Fruit fly (Drosophila melanogaster) whole organism, embryonic: ENCODE measurements around the gene CG31515.

Experiments
- CG10267 ChIP-seq: fragments of 200-800 bp; sonication (Bioruptor generic); optimal IDR thresholded peaks from 2 replicates; lab custom pipeline; 2018; ENCODE audit warnings: missing biosample characterization, mild to moderate bottlenecking, missing genetic modification characterization, moderate library complexity
- CG11093 ChIP-seq: fragments of 200-800 bp; sonication (Bioruptor generic); IDR thresholded peaks from 3 replicates; pipeline ENCODE4 v1.3.6; 2022; ENCODE audit warnings: missing biosample characterization, missing genetic modification characterization
- CG13424 ChIP-seq: fragments of 200-800 bp; sonication (Bioruptor generic); optimal IDR thresholded peaks from 2 replicates; lab custom pipeline; 2019; ENCODE audit warnings: missing biosample characterization, mild to moderate bottlenecking, missing genetic modification characterization, moderate library complexity
- CG14014 ChIP-seq: fragments of 200-800 bp; sonication (Bioruptor generic); IDR thresholded peaks from 2 replicates; pipeline ENCODE4 v1.3.6; 2022; ENCODE audit warnings: missing biosample characterization, missing genetic modification characterization
- CG14860 ChIP-seq: fragments of 200-800 bp; sonication (Bioruptor generic); IDR thresholded peaks from 3 replicates; pipeline ENCODE4 v1.3.6; 2022; ENCODE audit warnings: missing biosample characterization, missing genetic modification characterization; ENCODE audit not compliant: partially characterized antibody
- CG16813 ChIP-seq: fragments of 200-800 bp; sonication (Bioruptor generic); IDR thresholded peaks from 3 replicates; pipeline ENCODE4 v1.3.6; 2022; ENCODE audit warnings: missing biosample characterization, missing genetic modification characterization; ENCODE audit not compliant: partially characterized antibody
- CG17385 ChIP-seq: fragments of 200-800 bp; sonication (Bioruptor generic); optimal IDR thresholded peaks from 3 replicates; lab custom pipeline; 2018; ENCODE audit warnings: missing biosample characterization, mild to moderate bottlenecking, missing genetic modification characterization
- CG1792 ChIP-seq: fragments of 200-800 bp; sonication (Bioruptor generic); optimal IDR thresholded peaks from 2 replicates; lab custom pipeline; 2016; ENCODE audit warnings: missing biosample characterization, missing genetic modification characterization
- CG2129 ChIP-seq: fragments of 200-800 bp; sonication (Bioruptor generic); IDR thresholded peaks from 2 replicates; pipeline ENCODE4 v1.3.6; 2022; ENCODE audit warnings: missing biosample characterization, missing genetic modification characterization; ENCODE audit not compliant: partially characterized antibody
- CG31441 ChIP-seq: fragments of 200-800 bp; sonication (Bioruptor generic); IDR thresholded peaks from 2 replicates; pipeline ENCODE4 v1.3.6; 2022; ENCODE audit warnings: missing biosample characterization, missing genetic modification characterization
- CG32772 ChIP-seq: fragments of 200-800 bp; sonication (Bioruptor generic); IDR thresholded peaks from 2 replicates; pipeline ENCODE4 v1.3.6; 2022; ENCODE audit warnings: missing biosample characterization, missing genetic modification characterization
- CG42726 ChIP-seq: fragments of 200-800 bp; sonication (Bioruptor generic); IDR thresholded peaks from 2 replicates; pipeline ENCODE4 v1.3.6; 2022; ENCODE audit warnings: missing biosample characterization, missing genetic modification characterization; ENCODE audit not compliant: partially characterized antibody
- CG6254 ChIP-seq: fragments of 200-800 bp; sonication (Bioruptor generic); optimal IDR thresholded peaks from 3 replicates; lab custom pipeline; 2017; ENCODE audit warnings: mild to moderate bottlenecking, missing biosample characterization, missing genetic modification reagents, missing genetic modification characterization
- CG7839 ChIP-seq: fragments of 200-800 bp; sonication (Bioruptor generic); optimal IDR thresholded peaks from 3 replicates; lab custom pipeline; 2018; ENCODE audit warnings: missing biosample characterization, mild to moderate bottlenecking, missing genetic modification characterization, moderate library complexity
- CG8281 ChIP-seq: fragments of 200-800 bp; sonication (Bioruptor generic); optimal IDR thresholded peaks from 2 replicates; lab custom pipeline; 2018; ENCODE audit warnings: missing biosample characterization, mild to moderate bottlenecking, missing genetic modification characterization, moderate library complexity
- CG9437 ChIP-seq: fragments of 200-800 bp; sonication (Bioruptor generic); optimal IDR thresholded peaks from 2 replicates; lab custom pipeline; 2018; ENCODE audit warnings: missing biosample characterization, mild to moderate bottlenecking, missing genetic modification characterization
- CHES-1-like ChIP-seq: fragments of 200-800 bp; sonication (Bioruptor generic); optimal IDR thresholded peaks from 2 replicates; lab custom pipeline; 2016; ENCODE audit warnings: missing biosample characterization, missing genetic modification characterization
- Dp ChIP-seq: fragments of 200-800 bp; sonication (Bioruptor generic); optimal IDR thresholded peaks from 2 replicates; lab custom pipeline; 2018; ENCODE audit warnings: missing biosample characterization, mild to moderate bottlenecking, missing genetic modification characterization, moderate library complexity
- Ets65A ChIP-seq: fragments of 200-800 bp; sonication (Bioruptor generic); peaks from one replicate; lab custom pipeline; 2016; ENCODE audit warnings: missing biosample characterization, missing genetic modification characterization
- Ets97D ChIP-seq: fragments of 200-800 bp; sonication (Bioruptor generic); optimal IDR thresholded peaks from 3 replicates; lab custom pipeline; 2016; ENCODE audit warnings: missing biosample characterization, missing genetic modification characterization
- Hmx ChIP-seq: fragments of 200-800 bp; sonication (Bioruptor generic); optimal IDR thresholded peaks from 2 replicates; lab custom pipeline; 2016; ENCODE audit warnings: missing biosample characterization, missing genetic modification characterization
- Lhr ChIP-seq: fragments of 200-800 bp; sonication (Bioruptor generic); optimal IDR thresholded peaks from 3 replicates; lab custom pipeline; 2017; ENCODE audit warnings: mild to moderate bottlenecking, missing biosample characterization, missing genetic modification reagents, missing genetic modification characterization
- Opbp ChIP-seq: fragments of 200-800 bp; sonication (Bioruptor generic); IDR thresholded peaks from 3 replicates; pipeline ENCODE4 v1.3.6; 2022; ENCODE audit warnings: missing biosample characterization, missing genetic modification characterization; ENCODE audit not compliant: partially characterized antibody
- Rx ChIP-seq: fragments of 200-800 bp; sonication (Bioruptor generic); IDR thresholded peaks from 2 replicates; pipeline ENCODE4 v1.3.6; 2022; ENCODE audit warnings: missing biosample characterization, missing genetic modification characterization
- Scr ChIP-seq: fragments of 200-800 bp; sonication (Bioruptor generic); IDR thresholded peaks from 2 replicates; pipeline ENCODE4 v1.3.6; 2022; ENCODE audit warnings: missing biosample characterization, missing genetic modification characterization; ENCODE audit not compliant: partially characterized antibody
- Six4 ChIP-seq: fragments of 200-800 bp; sonication (Bioruptor generic); optimal IDR thresholded peaks from 2 replicates; lab custom pipeline; 2016; ENCODE audit warnings: missing biosample characterization, missing genetic modification characterization
- bab2 ChIP-seq: fragments of 200-800 bp; sonication (Bioruptor generic); optimal IDR thresholded peaks from 2 replicates; lab custom pipeline; 2016; ENCODE audit warnings: missing biosample characterization, missing genetic modification characterization
- bigmax ChIP-seq: fragments of 200-800 bp; sonication (Bioruptor generic); optimal IDR thresholded peaks from 2 replicates; lab custom pipeline; 2018; ENCODE audit warnings: missing biosample characterization, mild to moderate bottlenecking, missing genetic modification characterization
- chif ChIP-seq, 2 experiments: fragments of 200-800 bp; sonication (Bioruptor generic); optimal IDR thresholded peaks; 3 replicates each; lab custom pipeline; 2016; ENCODE audit warnings: missing biosample characterization in 2 of 2, missing genetic modification characterization in 2 of 2
- danr ChIP-seq: fragments of 200-800 bp; sonication (Bioruptor generic); IDR thresholded peaks from 2 replicates; pipeline ENCODE4 v1.3.6; 2022; ENCODE audit warnings: missing biosample characterization, missing genetic modification characterization
- dati ChIP-seq: fragments of 200-800 bp; sonication (Bioruptor generic); IDR thresholded peaks from 2 replicates; pipeline ENCODE4 v1.3.6; 2022; ENCODE audit warnings: missing biosample characterization, missing genetic modification characterization
- en ChIP-seq: fragments of 200-800 bp; sonication (Bioruptor generic); optimal IDR thresholded peaks from 2 replicates; lab custom pipeline; 2016; ENCODE audit warnings: missing biosample characterization, missing genetic modification characterization
- ftz-f1 ChIP-seq: fragments of 200-800 bp; sonication (Bioruptor generic); optimal IDR thresholded peaks from 2 replicates; lab custom pipeline; 2016; ENCODE audit warnings: missing biosample characterization, missing genetic modification characterization
- gcm ChIP-seq: fragments of 200-800 bp; sonication (Bioruptor generic); optimal IDR thresholded peaks from 2 replicates; lab custom pipeline; 2019; ENCODE audit warnings: missing biosample characterization, mild to moderate bottlenecking, missing genetic modification characterization, moderate library complexity
- gfzf ChIP-seq: fragments of 200-800 bp; sonication (Bioruptor generic); optimal IDR thresholded peaks from 2 replicates; lab custom pipeline; 2016; ENCODE audit warnings: missing biosample characterization, mild to moderate bottlenecking, missing genetic modification characterization, moderate library complexity
- knrl ChIP-seq: fragments of 200-800 bp; sonication (Bioruptor generic); IDR thresholded peaks from 3 replicates; pipeline ENCODE4 v1.3.6; 2022; ENCODE audit warnings: missing biosample characterization, missing genetic modification characterization; ENCODE audit not compliant: partially characterized antibody
- maf-S ChIP-seq: fragments of 200-800 bp; sonication (Bioruptor generic); optimal IDR thresholded peaks from 2 replicates; lab custom pipeline; 2016; ENCODE audit warnings: missing biosample characterization, missing genetic modification characterization
- mam ChIP-seq: fragments of 200-800 bp; sonication (Bioruptor generic); optimal IDR thresholded peaks from 3 replicates; lab custom pipeline; 2016; ENCODE audit warnings: missing biosample characterization, missing genetic modification characterization
- nau ChIP-seq: fragments of 200-800 bp; sonication (Bioruptor generic); optimal IDR thresholded peaks from 3 replicates; lab custom pipeline; 2017; ENCODE audit warnings: missing biosample characterization, mild to moderate bottlenecking, missing genetic modification characterization, missing genetic modification reagents
- prd ChIP-seq, 3 experiments: fragments of >200 bp in 2 of 3; fragments of 200-800 bp in 1 of 3; sonication (Bioruptor generic) in 1 of 3; optimal IDR thresholded peaks in 2 of 3; IDR thresholded peaks in 1 of 3; 2 replicates in 2 of 3; 3 replicates in 1 of 3; pipeline versions ENCODE4 v1.3.6 to Lab custom; 2017 to 2022; ENCODE audit warnings: missing biosample characterization in 1 of 3, missing genetic modification characterization in 1 of 3
- pros ChIP-seq: fragments of 200-800 bp; sonication (Bioruptor generic); optimal IDR thresholded peaks from 3 replicates; lab custom pipeline; 2019; ENCODE audit warnings: missing biosample characterization, mild to moderate bottlenecking, missing genetic modification characterization, moderate library complexity
- psq ChIP-seq: fragments of 200-800 bp; sonication (Bioruptor generic); optimal IDR thresholded peaks from 2 replicates; lab custom pipeline; 2017; ENCODE audit warnings: missing biosample characterization, missing genetic modification characterization
- pum ChIP-seq: fragments of 200-800 bp; sonication (Bioruptor generic); optimal IDR thresholded peaks from 2 replicates; lab custom pipeline; 2016; ENCODE audit warnings: missing biosample characterization, missing genetic modification characterization
- ranshi ChIP-seq: fragments of 200-800 bp; sonication (Bioruptor generic); IDR thresholded peaks from 2 replicates; pipeline ENCODE4 v1.3.6; 2022; ENCODE audit warnings: missing biosample characterization, missing genetic modification characterization
- seq ChIP-seq: fragments of 200-800 bp; sonication (Bioruptor generic); IDR thresholded peaks from 2 replicates; pipeline ENCODE4 v1.3.6; 2022; ENCODE audit warnings: missing biosample characterization, missing genetic modification characterization
- tin ChIP-seq: fragments of 200-800 bp; sonication (Bioruptor generic); optimal IDR thresholded peaks from 3 replicates; lab custom pipeline; 2016; ENCODE audit warnings: missing biosample characterization, missing genetic modification characterization
- trem ChIP-seq: fragments of 200-800 bp; optimal IDR thresholded peaks from 3 replicates; lab custom pipeline; 2019; ENCODE audit warnings: missing biosample characterization, mild to moderate bottlenecking, missing genetic modification characterization, moderate library complexity
- tup ChIP-seq: fragments of 200-800 bp; sonication (Bioruptor generic); optimal IDR thresholded peaks from 2 replicates; lab custom pipeline; 2016; ENCODE audit warnings: missing biosample characterization, mild to moderate bottlenecking, missing genetic modification characterization, moderate library complexity
- wek ChIP-seq: fragments of 200-800 bp; sonication (Bioruptor generic); optimal IDR thresholded peaks from 3 replicates; lab custom pipeline; 2018; ENCODE audit warnings: missing biosample characterization, mild to moderate bottlenecking, missing genetic modification characterization, moderate library complexity
- zfh1 ChIP-seq: fragments of 200-800 bp; sonication (Bioruptor generic); IDR thresholded peaks from 3 replicates; pipeline ENCODE4 v1.3.6; 2022; ENCODE audit warnings: missing biosample characterization, missing genetic modification characterization

Gene CG31515

DNA sequence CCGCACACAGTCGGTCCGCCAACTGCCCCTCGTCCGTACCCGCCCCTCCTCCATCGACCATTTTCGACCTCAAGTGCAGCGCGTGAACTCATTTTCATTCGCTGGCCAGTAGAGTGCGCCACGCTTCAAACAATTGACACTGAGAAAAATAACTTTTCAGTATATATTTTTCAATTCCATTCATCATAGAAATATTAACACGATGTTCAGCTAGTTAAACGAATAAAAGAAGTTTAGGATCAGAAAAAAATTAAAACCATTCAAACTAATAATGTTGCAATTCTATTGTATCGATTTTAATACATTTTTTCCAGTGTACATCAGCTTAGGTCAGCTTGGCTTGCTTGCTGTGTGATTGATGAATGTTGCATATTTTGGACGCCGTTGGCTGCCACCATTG is 1.8 kb downstream of the CG31515 start (continued):
- no peak for TF ChIP-seq knrl (GFP tag; lab: Robert Waterston, UW)
- TF ChIP-seq CG11093 (GFP tag; lab: Robert Waterston, UW), result no peak
- no peak for TF ChIP-seq Dp (GFP tag; lab: Kevin White, UChicago)
- TF ChIP-seq psq (GFP tag; lab: Kevin White, UChicago), result no peak
- TF ChIP-seq CG14860 (GFP tag; lab: Robert Waterston, UW), result no peak
- peak; percentile 17; the same call in 1 of the 3 replicates for TF ChIP-seq zfh1
- TF ChIP-seq CHES-1-like (GFP tag; lab: Kevin White, UChicago), result no peak
- no peak for TF ChIP-seq ftz-f1 (GFP tag; lab: Kevin White, UChicago)
- no peak for TF ChIP-seq CG2129 (GFP tag; lab: Robert Waterston, UW)
- no peak for TF ChIP-seq bab2 (GFP tag; lab: Kevin White, UChicago)
- no peak for TF ChIP-seq pros
- TF ChIP-seq maf-S (GFP tag; lab: Kevin White, UChicago), result no peak
- peak; percentile 46 for TF ChIP-seq pum (GFP tag; lab: Kevin White, UChicago)
- TF ChIP-seq wek (GFP tag; lab: Kevin White, UChicago), result no peak
- no peak for TF ChIP-seq mam (GFP tag; lab: Kevin White, UChicago)
- no peak for TF ChIP-seq CG14014 (GFP tag; lab: Robert Waterston, UW)
- no peak for TF ChIP-seq ranshi (GFP tag; lab: Robert Waterston, UW)
- peak; percentile 5 for TF ChIP-seq CG9437 (GFP tag; lab: Kevin White, UChicago)
- TF ChIP-seq Scr (GFP tag; lab: Robert Waterston, UW), result no peak
- peak; percentile 28 for TF ChIP-seq CG6254 (GFP tag; lab: Kevin White, UChicago)
- TF ChIP-seq CG16813 (GFP tag; lab: Robert Waterston, UW), result no peak
- no peak for TF ChIP-seq danr (GFP tag; lab: Robert Waterston, UW)
- no peak for TF ChIP-seq CG42726 (GFP tag; lab: Robert Waterston, UW)
- peak; percentile 41 for TF ChIP-seq trem (tag; lab: Kevin White, UChicago)
- no peak for TF ChIP-seq prd (optimal IDR thresholded peaks at IDR 0.05; lab: Kevin White, UChicago)
- TF ChIP-seq prd (GFP tag; IDR thresholded peaks at IDR 0.05; lab: Robert Waterston, UW), result peak; percentile 67; the same call in 2 of the 3 replicates
- no peak for TF ChIP-seq en (GFP tag; lab: Kevin White, UChicago)
- no peak for TF ChIP-seq nau (GFP tag; lab: Kevin White, UChicago)
- TF ChIP-seq Lhr (GFP tag; lab: Kevin White, UChicago), result no peak
- TF ChIP-seq Ets97D (GFP tag; lab: Kevin White, UChicago), result no peak
- peak in 1 of 2 experiments; percentile 50 for TF ChIP-seq chif (GFP tag; optimal IDR thresholded peaks at IDR 0.05; lab: Kevin White, UChicago)
- no peak for TF ChIP-seq CG8281 (tag; lab: Kevin White, UChicago)
- TF ChIP-seq dati (GFP tag; lab: Robert Waterston, UW), result no peak
- no peak for TF ChIP-seq tup (GFP tag; lab: Kevin White, UChicago)
- no peak for TF ChIP-seq Six4 (GFP tag; lab: Kevin White, UChicago)
- no peak for TF ChIP-seq Rx
- no peak for TF ChIP-seq Hmx (GFP tag; lab: Kevin White, UChicago)
- TF ChIP-seq tin, result peak; percentile 38
- peak; percentile 44 for TF ChIP-seq CG10267
- peak; percentile 46 for TF ChIP-seq CG31441 (GFP tag; lab: Robert Waterston, UW)
- no peak for TF ChIP-seq bigmax
- TF ChIP-seq CG13424 (tag; lab: Kevin White, UChicago), result peak; percentile 49
- no peak for TF ChIP-seq seq (GFP tag; lab: Robert Waterston, UW)
- peak; percentile 50 for TF ChIP-seq CG7839 (tag; lab: Kevin White, UChicago)
- peak; percentile 3 for TF ChIP-seq Ets65A
- no peak for TF ChIP-seq gfzf (GFP tag; lab: Kevin White, UChicago)
- peak; percentile 48 for TF ChIP-seq gcm (GFP tag; lab: Kevin White, UChicago)
- TF ChIP-seq Opbp (GFP tag; lab: Robert Waterston, UW), result no peak
- TF ChIP-seq CG1792, result peak; percentile 19
- peak; percentile 28 for TF ChIP-seq CG17385 (GFP tag; lab: Kevin White, UChicago)
- no peak for TF ChIP-seq CG32772 (GFP tag; lab: Robert Waterston, UW)
